Fruit fly (Drosophila melanogaster) S2 (cell line): ENCODE results near the gene Pkcdelta.

Experiments used
- CG8478 ChIP-seq: fragments of >200 bp; optimal IDR thresholded peaks from 2 replicates; lab custom pipeline; 2018
- CTCF ChIP-seq, 2 experiments: fragments of >200 bp; optimal IDR thresholded peaks; 2 replicates each; lab custom pipeline; 2018

DNA sequence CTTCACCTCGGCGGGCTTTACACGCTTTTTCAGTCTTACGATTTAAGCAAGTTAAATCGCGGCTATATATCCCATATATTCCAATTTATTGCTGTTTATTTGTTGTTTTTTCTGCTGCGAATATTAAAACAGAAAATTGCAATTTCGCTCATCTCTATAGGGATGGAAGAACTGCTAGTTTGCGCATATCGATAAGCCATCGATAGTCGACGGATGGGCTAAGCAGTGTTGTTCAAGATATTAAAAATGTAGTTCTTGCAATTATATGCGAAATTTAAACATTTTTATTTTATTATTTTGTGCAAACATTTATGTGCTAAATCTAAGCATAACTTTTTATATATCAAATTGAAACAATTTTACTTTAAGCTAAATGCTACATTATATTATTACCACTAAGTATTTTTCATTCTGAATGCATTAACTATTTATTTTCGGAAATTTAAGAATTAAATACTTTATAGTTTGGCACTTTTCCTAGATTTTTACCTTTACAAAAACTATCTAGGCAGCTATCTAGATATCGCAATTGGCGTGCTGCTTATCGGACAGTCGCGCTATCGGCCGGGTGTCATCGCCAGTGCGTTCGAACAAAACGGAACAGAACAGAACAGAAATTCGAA lies 31.0 kb downstream of the Pkcdelta start, which contains the start of the genes Rab40 and CG42258:
- TF ChIP-seq CG8478: no peak
- TF ChIP-seq CTCF (optimal IDR thresholded peaks at IDR 0.05; lab: Kevin White, UChicago): no peak
